Fruit fly (Drosophila melanogaster) whole organism, wandering third instar larva: ENCODE results near the gene fabp.

Source experiments
- Abd-B ChIP-seq: fragments of >200 bp; optimal IDR thresholded peaks from 2 replicates; lab custom pipeline; 2017; ENCODE audit warnings: missing biosample characterization, missing genetic modification characterization
- CG9705 ChIP-seq: fragments of 200-800 bp; sonication (Bioruptor generic); optimal IDR thresholded peaks from 2 replicates; lab custom pipeline; 2018; ENCODE audit warnings: missing biosample characterization, mild to moderate bottlenecking, missing genetic modification characterization
- CrebA ChIP-seq: fragments of 200-800 bp; sonication (Bioruptor generic); optimal IDR thresholded peaks from 2 replicates; lab custom pipeline; 2016; ENCODE audit warnings: missing biosample characterization, mild to moderate bottlenecking, missing genetic modification characterization, borderline replicate concordance
- Hr78 ChIP-seq: fragments of >200 bp; optimal IDR thresholded peaks from 2 replicates; lab custom pipeline; 2017; ENCODE audit warnings: missing biosample characterization, missing genetic modification characterization
- Hr83 ChIP-seq: fragments of 200-300 bp; sonication (Bioruptor generic); optimal IDR thresholded peaks from 2 replicates; lab custom pipeline; 2016; ENCODE audit warnings: missing biosample characterization, mild to moderate bottlenecking, missing genetic modification characterization, moderate library complexity; ENCODE audit not compliant: poor library complexity, severe bottlenecking
- Jra ChIP-seq: sonication (Bioruptor generic); optimal IDR thresholded peaks from 2 replicates; lab custom pipeline; 2016; ENCODE audit warnings: missing biosample characterization, missing genetic modification characterization
- OdsH ChIP-seq: fragments of 200-800 bp; sonication (Bioruptor generic); optimal IDR thresholded peaks from 2 replicates; lab custom pipeline; 2016; ENCODE audit warnings: missing biosample characterization, mild to moderate bottlenecking, missing genetic modification characterization
- Rel ChIP-seq, 2 experiments: fragments of 200-800 bp; sonication (Bioruptor generic) in 1 of 2; optimal IDR thresholded peaks; 2 replicates in 1 of 2; 3 replicates in 1 of 2; lab custom pipeline; 2016 to 2019; ENCODE audit warnings: mild to moderate bottlenecking in 2 of 2, missing biosample characterization in 2 of 2, missing genetic modification characterization in 2 of 2, moderate library complexity in 1 of 2
- Vsx2 ChIP-seq: fragments of 200-300, 225-300 bp; sonication (Bioruptor generic); optimal IDR thresholded peaks from 2 replicates; lab custom pipeline; 2018; ENCODE audit warnings: missing biosample characterization, missing genetic modification characterization; ENCODE audit not compliant: partially characterized antibody
- br ChIP-seq: fragments of 200-800 bp; sonication (Bioruptor generic); optimal IDR thresholded peaks from 2 replicates; lab custom pipeline; 2016; ENCODE audit warnings: missing biosample characterization, missing genetic modification characterization
- brk ChIP-seq: fragments of 200-800 bp; sonication (Bioruptor generic); optimal IDR thresholded peaks from 2 replicates; lab custom pipeline; 2016; ENCODE audit warnings: missing biosample characterization, mild to moderate bottlenecking, missing genetic modification characterization

DNA sequence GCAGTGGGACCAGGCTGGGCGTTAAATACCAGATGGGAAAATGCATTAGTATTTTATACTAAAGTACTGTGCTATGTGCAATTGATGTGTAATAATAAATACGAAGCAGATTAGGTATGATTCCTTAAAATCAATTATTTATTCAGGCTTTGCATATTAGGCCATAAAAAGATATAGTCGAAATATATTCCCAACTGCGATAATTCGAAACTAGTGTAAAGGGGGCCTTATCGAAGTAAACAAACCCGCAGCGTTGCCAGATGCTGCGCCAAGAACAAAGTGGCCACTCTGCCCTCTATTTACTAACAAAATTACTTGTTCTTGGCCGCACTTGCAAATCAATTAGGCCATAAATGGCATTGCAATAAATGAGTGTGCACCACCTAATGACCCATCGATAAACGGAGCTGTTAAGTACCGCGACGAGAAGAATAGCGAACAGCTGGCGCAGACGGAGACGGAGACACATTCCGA lies 9.3 kb downstream of the fabp start, which contains the start of gene CG10898:
- TF ChIP-seq br (GFP tag; lab: Kevin White, UChicago): peak; percentile 62
- TF ChIP-seq Abd-B (GFP tag; lab: Kevin White, UChicago): no peak
- TF ChIP-seq Rel (GFP tag; optimal IDR thresholded peaks at IDR 0.05; lab: Kevin White, UChicago): no peak
- TF ChIP-seq Rel (tag; optimal IDR thresholded peaks at IDR 0.05; lab: Kevin White, UChicago): no peak
- peak; percentile 65 for TF ChIP-seq OdsH
- peak; percentile 58 for TF ChIP-seq Hr83
- peak; percentile 60 for TF ChIP-seq brk (GFP tag; lab: Kevin White, UChicago)
- TF ChIP-seq Hr78 (GFP tag; lab: Kevin White, UChicago): no peak
- peak; percentile 83 for TF ChIP-seq Vsx2
- TF ChIP-seq CrebA (GFP tag; lab: Kevin White, UChicago): no peak
- peak; percentile 36 for TF ChIP-seq CG9705 (GFP tag; lab: Kevin White, UChicago)
- TF ChIP-seq Jra: peak; percentile 68
